Worm (Caenorhabditis elegans): ENCODE data around the gene lgc-7.
A peak's percentile ranks its signal among the peaks of the same experiment; 100 is the strongest.

Gene lgc-7

DNA sequence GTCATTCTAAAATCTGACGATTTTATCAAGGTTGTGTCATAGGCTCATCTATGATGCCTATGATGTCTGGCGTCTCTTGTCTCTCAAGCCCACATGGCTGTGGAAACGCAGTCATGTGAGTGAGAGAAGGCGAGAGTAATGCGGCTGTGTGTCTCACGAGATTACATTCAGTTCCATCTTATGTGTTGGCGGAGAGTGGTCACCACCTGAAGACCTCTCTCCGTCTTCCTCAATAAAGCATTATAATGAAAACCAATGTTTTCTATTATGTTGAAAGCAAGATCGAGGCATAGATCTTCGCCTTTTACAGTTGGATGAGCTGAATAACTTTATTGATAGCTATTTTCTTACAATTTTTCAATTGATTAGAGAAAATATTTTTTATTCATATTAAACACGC, 54.0 kb downstream of the lgc-7 start (continued):
- TF ChIP-seq T20F7.1 (GFP tag; optimal IDR thresholded peaks at IDR 0.05), result peak; percentile 63

ce11 chrIV:14763938-14764718, 54.7 kb downstream of the lgc-7 start:
- TF ChIP-seq snpc-1.2 (GFP tag; IDR thresholded peaks at IDR 0.05) (no peak), ztf-11 (tag; optimal IDR thresholded peaks at IDR 0.05) (no peak), attf-4 (tag; optimal IDR thresholded peaks at IDR 0.05) (no peak), lin-29 (GFP tag; IDR thresholded peaks at IDR 0.05) (no peak), hlh-11 (tag; optimal IDR thresholded peaks at IDR 0.05) (no peak), nhr-10 (tag; optimal IDR thresholded peaks at IDR 0.05) (no peak), unc-130 (GFP tag; optimal IDR thresholded peaks at IDR 0.05) (no peak), lsy-2 (tag; optimal IDR thresholded peaks at IDR 0.05) (no peak), daf-16 (GFP tag; optimal IDR thresholded peaks at IDR 0.05) (no peak), daf-16 (tag; optimal IDR thresholded peaks at IDR 0.05) (peak; percentile 23), aha-1 (tag) (peak; percentile 86), cey-2 (tag; optimal IDR thresholded peaks at IDR 0.05; ENCODE audit: borderline replicate concordance, insufficient read depth) (no peak), Y105C5A.15 (GFP tag; IDR thresholded peaks at IDR 0.05) (no peak), tra-1 (GFP tag; IDR thresholded peaks at IDR 0.05) (no peak), lin-38 (GFP tag; IDR thresholded peaks at IDR 0.05) (no peak), zfp-2 (tag; optimal IDR thresholded peaks at IDR 0.05) (no peak), spr-3 (GFP tag; optimal IDR thresholded peaks at IDR 0.05) (no peak), dmd-6 (GFP tag; IDR thresholded peaks at IDR 0.05) (no peak)
